Fruit fly (Drosophila melanogaster): Measurements from ENCODE around the gene CG43673.

CG43673 gene

dm6 chrX:15778846-15779245 is at the start of gene CG43673:
TSS of gene CG43673 (plus strand) at chrX:15779146.
- no peak for TF ChIP-seq CG8089 (GFP tag; optimal IDR thresholded peaks at IDR 0.05)
- no peak for TF ChIP-seq fd64A (GFP tag; optimal IDR thresholded peaks at IDR 0.05)
- TF ChIP-seq zen2 (GFP tag; IDR thresholded peaks at IDR 0.05; ENCODE audit: partially characterized antibody): no peak
- TF ChIP-seq Optix (GFP tag; IDR thresholded peaks at IDR 0.05): no peak
- TF ChIP-seq CG18599 (GFP tag; optimal IDR thresholded peaks at IDR 0.05): no peak
- no peak for TF ChIP-seq CG1603 (tag; optimal IDR thresholded peaks at IDR 0.05)
- no peak for TF ChIP-seq sens-2 (GFP tag; IDR thresholded peaks at IDR 0.05)
- no peak for TF ChIP-seq CTCF (GFP tag; optimal IDR thresholded peaks at IDR 0.05)
- no peak for TF ChIP-seq Stat92E (GFP tag; optimal IDR thresholded peaks at IDR 0.05)
- TF ChIP-seq CG4730 (GFP tag; IDR thresholded peaks at IDR 0.05): no peak
- TF ChIP-seq ranshi (GFP tag; IDR thresholded peaks at IDR 0.05): no peak
- no peak for TF ChIP-seq ems (GFP tag; optimal IDR thresholded peaks at IDR 0.05)

DNA sequence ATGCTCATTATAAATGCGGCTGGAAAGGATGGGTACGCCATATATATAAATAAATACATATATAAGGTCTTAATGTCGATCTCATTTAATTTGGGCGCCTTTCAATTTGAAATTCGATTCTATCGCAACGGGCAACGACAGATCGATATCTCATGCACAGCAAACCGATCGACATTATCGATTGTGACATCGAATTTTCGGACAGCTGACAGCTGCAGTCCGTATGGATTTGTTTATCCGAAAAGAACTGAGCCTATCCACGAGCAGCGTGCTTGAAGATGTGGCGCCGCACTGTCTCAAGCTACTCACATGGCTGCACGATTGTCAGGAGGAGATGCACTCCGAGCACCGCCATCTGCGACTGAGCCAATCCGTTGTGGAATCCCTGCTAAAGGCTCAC is 47.0 kb upstream of the CG43673 start, which contains the start of gene CG8191:
Gene CG8191, plus strand, starts transcription at position 211 of the 400 bp plus-strand sequence.
- TF ChIP-seq CG7928 (GFP tag; optimal IDR thresholded peaks at IDR 0.05) (no peak), peb (GFP tag; IDR thresholded peaks at IDR 0.05) (no peak), exex (tag; optimal IDR thresholded peaks at IDR 0.05) (no peak), unc-4 (GFP tag; IDR thresholded peaks at IDR 0.05; ENCODE audit: partially characterized antibody) (peak; percentile 71), slp2 (GFP tag; optimal IDR thresholded peaks at IDR 0.05) (no peak), D19B (GFP tag; optimal IDR thresholded peaks at IDR 0.05) (no peak), hb (GFP tag; IDR thresholded peaks at IDR 0.05; ENCODE audit: partially characterized antibody) (peak; percentile 59; the same call in 1 of the 3 replicates), Hmr (GFP tag; optimal IDR thresholded peaks at IDR 0.05) (no peak), gcm2 (GFP tag; optimal IDR thresholded peaks at IDR 0.05) (no peak), CG14860 (GFP tag; IDR thresholded peaks at IDR 0.05; ENCODE audit: partially characterized antibody) (peak; percentile 38; the same call in 2 of the 3 replicates), Poxn (GFP tag; IDR thresholded peaks at IDR 0.05) (no peak), Opbp (GFP tag; IDR thresholded peaks at IDR 0.05; ENCODE audit: partially characterized antibody) (peak; percentile 78; the same call in 2 of the 3 replicates), chm (GFP tag; IDR thresholded peaks at IDR 0.05) (no peak), Dref (GFP tag; IDR thresholded peaks at IDR 0.05) (peak; percentile 82), CG17361 (GFP tag; IDR thresholded peaks at IDR 0.05) (no peak), CG2712 (tag; optimal IDR thresholded peaks at IDR 0.05) (no peak), CG8944 (GFP tag; optimal IDR thresholded peaks at IDR 0.05) (no peak), Ets65A (GFP tag) (no peak), corto (GFP tag; optimal IDR thresholded peaks at IDR 0.05) (no peak), abd-A (tag; optimal IDR thresholded peaks at IDR 0.05) (no peak), MBD-R2 (GFP tag; IDR thresholded peaks at IDR 0.05) (peak; percentile 70), zen2 (GFP tag; IDR thresholded peaks at IDR 0.05; ENCODE audit: partially characterized antibody) (peak; percentile 86), CG2129 (GFP tag; IDR thresholded peaks at IDR 0.05; ENCODE audit: partially characterized antibody) (peak; percentile 45; the same call in 1 of the 2 replicates), nom (GFP tag; optimal IDR thresholded peaks at IDR 0.05) (no peak), her (GFP tag; optimal IDR thresholded peaks at IDR 0.05) (no peak), Gug (GFP tag; IDR thresholded peaks at IDR 0.05) (no peak), CG6765 (GFP tag; optimal IDR thresholded peaks at IDR 0.05) (no peak), Med (GFP tag) (peak; percentile 44), bbx (GFP tag; IDR thresholded peaks at IDR 0.05; ENCODE audit: partially characterized antibody) (peak; percentile 84), CG43689 (GFP tag; IDR thresholded peaks at IDR 0.05) (no peak), pfk (GFP tag; optimal IDR thresholded peaks at IDR 0.05) (no peak), pb (GFP tag; optimal IDR thresholded peaks at IDR 0.05) (no peak), CG14014 (GFP tag; IDR thresholded peaks at IDR 0.05) (no peak), YL-1 (GFP tag; optimal IDR thresholded peaks at IDR 0.05) (peak; percentile 23), Adf1 (GFP tag; IDR thresholded peaks at IDR 0.05) (no peak), Sry-δ (GFP tag; optimal IDR thresholded peaks at IDR 0.05) (peak; percentile 32), tll (GFP tag; optimal IDR thresholded peaks at IDR 0.05) (no peak), CTCF (GFP tag; optimal IDR thresholded peaks at IDR 0.05) (no peak), amos (GFP tag; IDR thresholded peaks at IDR 0.05; ENCODE audit: partially characterized antibody) (peak; percentile 72), MESR4 (GFP tag; optimal IDR thresholded peaks at IDR 0.05) (peak; percentile 50)
